Worm (Caenorhabditis elegans): ENCODE measurements around the gene gln-2.

gln-2 gene

ce11 chrIII:9944723-9945122, at the start of gene gln-2:
gln-2 (minus strand) TSS chrIII:9944823.
- TF ChIP-seq zim-3 (tag; optimal IDR thresholded peaks at IDR 0.05) (no peak), ztf-25 (GFP tag; IDR thresholded peaks at IDR 0.05) (no peak), ztf-6 (GFP tag; IDR thresholded peaks at IDR 0.05) (no peak), attf-3 (GFP tag; conservative IDR thresholded peaks at IDR 0.05) (no peak), snpc-1.3 (tag; optimal IDR thresholded peaks at IDR 0.05; ENCODE audit: insufficient read depth) (no peak), snpc-1.1 (tag; optimal IDR thresholded peaks at IDR 0.05; ENCODE audit: insufficient read depth) (no peak), ztf-28 (GFP tag; IDR thresholded peaks at IDR 0.05) (no peak), sea-2 (GFP tag; IDR thresholded peaks at IDR 0.05) (no peak), sptf-2 (GFP tag; optimal IDR thresholded peaks at IDR 0.05) (no peak), mel-28 (tag; optimal IDR thresholded peaks at IDR 0.05; ENCODE audit: borderline replicate concordance) (no peak), B0019.2 (GFP tag; conservative IDR thresholded peaks at IDR 0.05) (no peak), lin-54 (GFP tag; optimal IDR thresholded peaks at IDR 0.05) (no peak), aptf-2 (GFP tag; conservative IDR thresholded peaks at IDR 0.05) (no peak), gei-17 (GFP tag; optimal IDR thresholded peaks at IDR 0.05) (no peak), nhr-90 (tag; optimal IDR thresholded peaks at IDR 0.05) (no peak), pha-4 (tag; optimal IDR thresholded peaks at IDR 0.05) (no peak), F37B4.10 (GFP tag; IDR thresholded peaks at IDR 0.05) (no peak)

ce11 chrIII:9993535-9993934, 48.9 kb upstream of the gln-2 start, which contains the start of gene C05B5.4:
C05B5.4 (plus strand) TSS chrIII:9993885.
- TF ChIP-seq somi-1 (GFP tag; optimal IDR thresholded peaks at IDR 0.05), result no peak
- TF ChIP-seq zfh-2 (GFP tag; conservative IDR thresholded peaks at IDR 0.05), result no peak
- no peak for TF ChIP-seq F57C9.4 (tag; optimal IDR thresholded peaks at IDR 0.05)
- no peak for TF ChIP-seq F37B4.10 (GFP tag; IDR thresholded peaks at IDR 0.05)
- no peak for TF ChIP-seq tbx-9 (tag; optimal IDR thresholded peaks at IDR 0.05; ENCODE audit: borderline replicate concordance)
- TF ChIP-seq snpc-1.3 (tag; optimal IDR thresholded peaks at IDR 0.05; ENCODE audit: insufficient read depth), result no peak
- TF ChIP-seq unc-130 (GFP tag; optimal IDR thresholded peaks at IDR 0.05), result no peak
- no peak for TF ChIP-seq hlh-26 (GFP tag; conservative IDR thresholded peaks at IDR 0.05)

- no peak for TF ChIP-seq Y67H2A.10 (GFP tag; conservative IDR thresholded peaks at IDR 0.05)
- no peak for TF ChIP-seq let-607 (tag; optimal IDR thresholded peaks at IDR 0.05)
- TF ChIP-seq rec-8 (tag; optimal IDR thresholded peaks at IDR 0.05), result no peak
- no peak for TF ChIP-seq tbp1 (GFP tag; optimal IDR thresholded peaks at IDR 0.05)
- no peak for TF ChIP-seq snpc-3.4 (tag; optimal IDR thresholded peaks at IDR 0.05)
- no peak for TF ChIP-seq nfya-1 (tag; optimal IDR thresholded peaks at IDR 0.05; ENCODE audit: borderline replicate concordance, insufficient read depth)
- no peak for TF ChIP-seq K12H6.12 (tag; optimal IDR thresholded peaks at IDR 0.05)
- no peak for TF ChIP-seq tlf-1 (GFP tag; optimal IDR thresholded peaks at IDR 0.05)
- no peak for TF ChIP-seq attf-6 (GFP tag; IDR thresholded peaks at IDR 0.05)
- no peak for TF ChIP-seq Y95B8A.8 (GFP tag; IDR thresholded peaks at IDR 0.05)
These were observed 46.7 kb upstream of the gln-2 start for ce11 chrIII:9991324-9991723.

ce11 chrIII:9988352-9988751, 43.7 kb upstream of the gln-2 start, which contains the start of gene C05B5.1:
C05B5.1 (minus strand) TSS chrIII:9988452.
- TF ChIP-seq F37B4.10 (GFP tag; IDR thresholded peaks at IDR 0.05) (no peak), attf-6 (GFP tag; IDR thresholded peaks at IDR 0.05) (no peak), lin-35 (GFP tag; optimal IDR thresholded peaks at IDR 0.05) (no peak), bed-2 (GFP tag; IDR thresholded peaks at IDR 0.05) (no peak), F39B2.1 (GFP tag; IDR thresholded peaks at IDR 0.05) (no peak), ets-4 (GFP tag; optimal IDR thresholded peaks at IDR 0.05) (no peak), egl-18 (GFP tag; IDR thresholded peaks at IDR 0.05) (no peak), hlh-26 (GFP tag; conservative IDR thresholded peaks at IDR 0.05) (no peak), mel-28 (tag; optimal IDR thresholded peaks at IDR 0.05; ENCODE audit: borderline replicate concordance) (no peak), C17E4.6 (GFP tag; IDR thresholded peaks at IDR 0.05) (no peak), nhr-90 (tag; optimal IDR thresholded peaks at IDR 0.05) (no peak), C06A6.2 (GFP tag; conservative IDR thresholded peaks at IDR 0.05) (no peak), B0035.1 (tag; optimal IDR thresholded peaks at IDR 0.05) (no peak), madf-6 (GFP tag; IDR thresholded peaks at IDR 0.05) (no peak), madf-8 (GFP tag; conservative IDR thresholded peaks at IDR 0.05) (no peak), zfh-2 (GFP tag; conservative IDR thresholded peaks at IDR 0.05) (no peak), gei-17 (GFP tag; optimal IDR thresholded peaks at IDR 0.05) (no peak)
